Worm (Caenorhabditis elegans) whole organism, early embryonic: ENCODE measurements around the gene irld-19.

Experiments
- F13C5.2 ChIP-seq: sonication (generic microtip); optimal IDR thresholded peaks from 2 replicates; lab custom pipeline; 2017; ENCODE audit warnings: mild to moderate bottlenecking, missing genetic modification characterization, inconsistent platforms, missing compliant biosample characterization
- aly-1 ChIP-seq: sonication (generic microtip); optimal IDR thresholded peaks from 2 replicates; lab custom pipeline; 2016; ENCODE audit warnings: missing genetic modification characterization, missing compliant biosample characterization
- ama-1 ChIP-seq: fragments of 150-350 bp; optimal IDR thresholded peaks from 2 replicates; lab custom pipeline; 2014
- ceh-13 ChIP-seq: fragments of 200-800 bp; sonication (Bioruptor generic); optimal IDR thresholded peaks from 2 replicates; lab custom pipeline; 2018; ENCODE audit warnings: mild to moderate bottlenecking, missing genetic modification characterization, missing compliant biosample characterization
- flt-1 ChIP-seq: fragments of 200-800 bp; sonication (Bioruptor generic); IDR thresholded peaks from 2 replicates; pipeline ENCODE4 v1.3.6; 2022; ENCODE audit warnings: missing genetic modification characterization, missing compliant biosample characterization
- hmbx-1 ChIP-seq: sonication (generic microtip); optimal IDR thresholded peaks from 2 replicates; lab custom pipeline; 2016; ENCODE audit warnings: mild to moderate bottlenecking, missing genetic modification characterization, missing compliant biosample characterization
- sea-1 ChIP-seq: fragments of 200-800 bp; sonication (Bioruptor generic); conservative IDR thresholded peaks from 2 replicates; pipeline ENCODE4 v1.3.6; 2022; ENCODE audit warnings: missing genetic modification characterization, missing compliant biosample characterization
- tbx-37 ChIP-seq: fragments of 200-800 bp; sonication (Bioruptor generic); conservative IDR thresholded peaks from 2 replicates; pipeline ENCODE4 v1.3.6; 2022; ENCODE audit warnings: missing genetic modification reagents, missing genetic modification characterization, missing compliant biosample characterization

DNA sequence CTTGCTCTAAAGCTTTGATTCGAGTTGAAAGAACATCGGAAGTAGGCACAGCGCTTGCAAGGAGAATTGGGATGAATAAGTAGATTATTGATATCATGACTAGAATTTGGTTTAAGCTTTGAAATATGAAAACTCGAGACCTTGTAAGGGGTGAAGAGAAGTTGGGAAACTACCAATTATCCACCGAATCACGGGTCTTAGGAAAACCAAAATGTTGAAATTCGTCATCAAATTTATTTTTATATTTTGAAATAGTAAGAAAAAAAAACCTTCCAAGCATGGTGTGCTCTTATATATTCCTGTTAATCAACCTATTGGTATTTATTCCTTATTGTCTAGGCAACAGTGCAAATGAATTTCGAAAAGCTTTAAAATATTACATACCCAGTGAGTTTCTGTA lies 13.3 kb downstream of the irld-19 start, which contains the start of the genes irld-60 and irld-20:
- TF ChIP-seq ama-1 (lab: Kevin White, UChicago), result no peak
- TF ChIP-seq tbx-37 (GFP tag; lab: Robert Waterston, UW), result no peak
- no peak for TF ChIP-seq ceh-13
- no peak for TF ChIP-seq sea-1 (GFP tag; lab: Robert Waterston, UW)
- TF ChIP-seq F13C5.2 (tag; lab: Kevin White, UChicago), result no peak
- no peak for TF ChIP-seq hmbx-1 (tag; lab: Kevin White, UChicago)
- TF ChIP-seq aly-1 (tag; lab: Kevin White, UChicago), result no peak
- TF ChIP-seq flt-1 (GFP tag; lab: Robert Waterston, UW), result no peak
